Worm (Caenorhabditis elegans) whole organism, young adult: ENCODE results near the gene dhs-26.

Experiments
- bed-2 ChIP-seq: fragments of 200-800 bp; sonication (Bioruptor generic); IDR thresholded peaks from 2 replicates; pipeline ENCODE4 v1.3.6; 2022; ENCODE audit warnings: missing genetic modification reagents, missing genetic modification characterization, missing compliant biosample characterization
- ceh-27 ChIP-seq: fragments of 200-800 bp; sonication (Bioruptor generic); optimal IDR thresholded peaks from 2 replicates; lab custom pipeline; 2018; ENCODE audit warnings: mild to moderate bottlenecking, missing genetic modification characterization, moderate library complexity, missing compliant biosample characterization
- ceh-58 ChIP-seq: fragments of 200-800 bp; sonication (Bioruptor generic); IDR thresholded peaks from 2 replicates; pipeline ENCODE4 v1.3.6; 2022; ENCODE audit warnings: missing genetic modification characterization, missing compliant biosample characterization
- lin-40 ChIP-seq: sonication (generic microtip); optimal IDR thresholded peaks from 2 replicates; lab custom pipeline; 2016; ENCODE audit warnings: missing genetic modification characterization, mild to moderate bottlenecking, missing compliant biosample characterization, missing genotype, missing genetic modification reagents
- rpc-1 ChIP-seq, 2 experiments: fragments of 150-350 bp in 1 of 2; sonication (generic microtip) in 1 of 2; optimal IDR thresholded peaks; 2 replicates each; lab custom pipeline; 2014 to 2018; ENCODE audit warnings: missing biosample characterization in 1 of 2, missing genetic modification characterization in 1 of 2, missing genetic modification reagents in 1 of 2, missing genotype in 1 of 2
- snpc-1.1 ChIP-seq: sonication (generic microtip); optimal IDR thresholded peaks from 2 replicates; lab custom pipeline; 2017; ENCODE audit warnings: missing genetic modification characterization, mild to moderate bottlenecking, missing compliant biosample characterization, antibody characterized with exemption, moderate library complexity, missing genotype, missing genetic modification reagents; ENCODE audit not compliant: insufficient read depth

- TF ChIP-seq ceh-58 (GFP tag; lab: Robert Waterston, UW): no peak
- no peak for TF ChIP-seq snpc-1.1
- TF ChIP-seq lin-40 (tag; lab: Kevin White, UChicago): no peak
- no peak for TF ChIP-seq bed-2
- no peak for TF ChIP-seq ceh-27
- no peak for TF ChIP-seq rpc-1 (optimal IDR thresholded peaks at IDR 0.05; lab: Kevin White, UChicago)
- no peak for TF ChIP-seq rpc-1 (tag; optimal IDR thresholded peaks at IDR 0.05; lab: Kevin White, UChicago)
These were observed 17.9 kb upstream of the dhs-26 start, which contains the start of gene ZK563.7 for ce11 chrX:3380167-3380566.
